Worm (Caenorhabditis elegans) whole organism, L1 larva: ENCODE results near the gene pat-6.

Experiments
- C16A3.4 ChIP-seq: fragments of 150-350 bp; optimal IDR thresholded peaks from 2 replicates; lab custom pipeline; 2014; ENCODE audit warnings: missing biosample characterization, missing genetic modification characterization
- aha-1 ChIP-seq: fragments of 150-350 bp; optimal IDR thresholded peaks from 2 replicates; lab custom pipeline; 2014; ENCODE audit warnings: missing biosample characterization, missing genetic modification characterization
- aly-2 ChIP-seq: fragments of 150-350 bp; optimal IDR thresholded peaks from 2 replicates; lab custom pipeline; 2014; ENCODE audit warnings: missing biosample characterization, missing genetic modification characterization
- blmp-1 ChIP-seq: fragments of 150-350 bp; optimal IDR thresholded peaks from 2 replicates; lab custom pipeline; 2014; ENCODE audit warnings: missing biosample characterization, missing genetic modification characterization
- ceh-82 ChIP-seq, 3 experiments: fragments of 150-350 bp in 1 of 3; sonication (generic microtip) in 2 of 3; optimal IDR thresholded peaks; 2 replicates each; lab custom pipeline; 2014 to 2017; ENCODE audit warnings: missing biosample characterization in 3 of 3, missing genetic modification characterization in 3 of 3
- ceh-90 ChIP-seq: sonication (generic microtip); optimal IDR thresholded peaks from 2 replicates; lab custom pipeline; 2016; ENCODE audit warnings: missing genetic modification characterization, missing compliant biosample characterization
- dpl-1 ChIP-seq, 3 experiments: fragments of 150-350 bp in 2 of 3; sonication (generic microtip) in 1 of 3; optimal IDR thresholded peaks; 2 replicates each; lab custom pipeline; 2014 to 2017; ENCODE audit warnings: missing biosample characterization in 3 of 3, missing genetic modification characterization in 3 of 3, missing genetic modification reagents in 3 of 3
- dsc-1 ChIP-seq: sonication (generic microtip); optimal IDR thresholded peaks from 2 replicates; lab custom pipeline; 2016; ENCODE audit warnings: mild to moderate bottlenecking, missing genetic modification characterization, missing compliant biosample characterization
- efl-1 ChIP-seq, 4 experiments: fragments of 150-350 bp; optimal IDR thresholded peaks in 3 of 4; peaks in 1 of 4; 1 replicate in 1 of 4; 2 replicates in 3 of 4; lab custom pipeline; 2014; ENCODE audit warnings: missing biosample characterization in 2 of 4, missing genetic modification characterization in 2 of 4, missing genetic modification reagents in 2 of 4
- egl-13 ChIP-seq: sonication (generic microtip); optimal IDR thresholded peaks from 2 replicates; lab custom pipeline; 2016; ENCODE audit warnings: missing genotype, missing genetic modification reagents, missing genetic modification characterization, missing compliant biosample characterization
- egl-27 ChIP-seq, 2 experiments: fragments of 150-350 bp in 1 of 2; sonication (generic microtip); optimal IDR thresholded peaks; 3 replicates each; lab custom pipeline; 2017 to 2018; ENCODE audit warnings: missing biosample characterization in 2 of 2, missing genetic modification characterization in 2 of 2, missing genetic modification reagents in 2 of 2
- elt-3 ChIP-seq, 6 experiments: fragments of 150-350 bp in 1 of 6; sonication (generic microtip); optimal IDR thresholded peaks; 2 replicates each; lab custom pipeline; 2017 to 2018; ENCODE audit warnings: missing biosample characterization in 6 of 6, missing genetic modification characterization in 6 of 6, inconsistent platforms in 1 of 6
- fkh-8 ChIP-seq: sonication (generic microtip); optimal IDR thresholded peaks from 2 replicates; lab custom pipeline; 2016; ENCODE audit warnings: mild to moderate bottlenecking, missing genetic modification characterization, missing compliant biosample characterization
- fos-1 ChIP-seq: fragments of 150-350 bp; optimal IDR thresholded peaks from 2 replicates; lab custom pipeline; 2014; ENCODE audit warnings: missing biosample characterization, missing genetic modification characterization
- grh-1 ChIP-seq: fragments of 200-800 bp; sonication (Bioruptor generic); IDR thresholded peaks from 2 replicates; pipeline ENCODE4 v1.3.6; 2022; ENCODE audit warnings: missing genetic modification reagents, missing genetic modification characterization, missing compliant biosample characterization
- hlh-4 ChIP-seq: sonication (generic microtip); optimal IDR thresholded peaks from 2 replicates; lab custom pipeline; 2016; ENCODE audit warnings: mild to moderate bottlenecking, missing genetic modification characterization, missing compliant biosample characterization
- irx-1 ChIP-seq: sonication (generic microtip); optimal IDR thresholded peaks from 2 replicates; lab custom pipeline; 2016; ENCODE audit warnings: missing genetic modification characterization, missing compliant biosample characterization
- jun-1 ChIP-seq: fragments of 150-350 bp; optimal IDR thresholded peaks from 2 replicates; lab custom pipeline; 2014; ENCODE audit warnings: missing biosample characterization, missing genetic modification reagents, missing genetic modification characterization
- lin-14 ChIP-seq: fragments of 200-800 bp; sonication (Bioruptor generic); optimal IDR thresholded peaks from 2 replicates; lab custom pipeline; 2018; ENCODE audit warnings: mild to moderate bottlenecking, missing genetic modification characterization, moderate library complexity, missing compliant biosample characterization
- lir-3 ChIP-seq: sonication (generic microtip); optimal IDR thresholded peaks from 2 replicates; lab custom pipeline; 2016; ENCODE audit warnings: mild to moderate bottlenecking, missing genetic modification characterization, moderate library complexity, missing compliant biosample characterization; ENCODE audit not compliant: poor library complexity
- lsy-2 ChIP-seq, 2 experiments: fragments of 150-350 bp; optimal IDR thresholded peaks; 2 replicates each; lab custom pipeline; 2014; ENCODE audit warnings: missing biosample characterization in 2 of 2, missing genetic modification characterization in 2 of 2
- mef-2 ChIP-seq: fragments of 150-350 bp; optimal IDR thresholded peaks from 2 replicates; lab custom pipeline; 2014; ENCODE audit warnings: missing biosample characterization, missing genetic modification characterization
- nhr-12 ChIP-seq: sonication (generic microtip); optimal IDR thresholded peaks from 2 replicates; lab custom pipeline; 2017; ENCODE audit warnings: missing biosample characterization, missing genetic modification characterization
- nhr-20 ChIP-seq: sonication (generic microtip); optimal IDR thresholded peaks from 2 replicates; lab custom pipeline; 2016; ENCODE audit warnings: mild to moderate bottlenecking, missing genetic modification characterization, missing compliant biosample characterization
- nhr-47 ChIP-seq: sonication (generic microtip); optimal IDR thresholded peaks from 2 replicates; lab custom pipeline; 2016; ENCODE audit warnings: mild to moderate bottlenecking, missing genetic modification characterization, moderate library complexity, missing compliant biosample characterization
- nhr-71 ChIP-seq: sonication (generic microtip); optimal IDR thresholded peaks from 2 replicates; lab custom pipeline; 2016; ENCODE audit warnings: mild to moderate bottlenecking, missing genetic modification characterization, moderate library complexity, missing compliant biosample characterization
- nhr-77 ChIP-seq: fragments of 150-350 bp; optimal IDR thresholded peaks from 2 replicates; lab custom pipeline; 2014; ENCODE audit warnings: missing biosample characterization, missing genetic modification characterization
- nhr-85 ChIP-seq: sonication (generic microtip); peaks from one replicate; lab custom pipeline; 2016; ENCODE audit warnings: missing genetic modification characterization, inconsistent platforms, missing compliant biosample characterization
- nhr-90 ChIP-seq: sonication (generic microtip); optimal IDR thresholded peaks from 2 replicates; lab custom pipeline; 2016; ENCODE audit warnings: mild to moderate bottlenecking, missing genetic modification characterization, missing compliant biosample characterization; ENCODE audit not compliant: poor library complexity
- pag-3 ChIP-seq: sonication (generic microtip); optimal IDR thresholded peaks from 2 replicates; lab custom pipeline; 2017; ENCODE audit warnings: missing genetic modification characterization, mild to moderate bottlenecking, missing compliant biosample characterization, antibody characterized with exemption, borderline replicate concordance; ENCODE audit not compliant: insufficient read depth
- pax-3 ChIP-seq: fragments of 200-800 bp; sonication (Bioruptor generic); optimal IDR thresholded peaks from 2 replicates; lab custom pipeline; 2018; ENCODE audit warnings: mild to moderate bottlenecking, missing genetic modification characterization, moderate library complexity, missing compliant biosample characterization
- rnt-1 ChIP-seq: sonication (generic microtip); optimal IDR thresholded peaks from 2 replicates; lab custom pipeline; 2016; ENCODE audit warnings: mild to moderate bottlenecking, missing genetic modification characterization, moderate library complexity, missing compliant biosample characterization
- tlp-1 ChIP-seq: fragments of 150-350 bp; optimal IDR thresholded peaks from 2 replicates; lab custom pipeline; 2014; ENCODE audit warnings: missing biosample characterization, missing genetic modification characterization
- unc-130 ChIP-seq: fragments of 150-350 bp; optimal IDR thresholded peaks from 2 replicates; lab custom pipeline; 2017; ENCODE audit warnings: missing biosample characterization, missing genetic modification characterization, inconsistent platforms
- unc-86 ChIP-seq: sonication (generic microtip); optimal IDR thresholded peaks from 2 replicates; lab custom pipeline; 2016; ENCODE audit warnings: missing genetic modification characterization, missing compliant biosample characterization
- vab-15 ChIP-seq: sonication (generic microtip); optimal IDR thresholded peaks from 2 replicates; lab custom pipeline; 2017; ENCODE audit warnings: missing genotype, mild to moderate bottlenecking, missing genetic modification characterization, missing compliant biosample characterization
- xbp-1 ChIP-seq: sonication (generic microtip); optimal IDR thresholded peaks from 2 replicates; lab custom pipeline; 2016; ENCODE audit warnings: missing genetic modification characterization, missing compliant biosample characterization
- zip-4 ChIP-seq: fragments of 200-800 bp; sonication (Bioruptor generic); optimal IDR thresholded peaks from 2 replicates; lab custom pipeline; 2018; ENCODE audit warnings: mild to moderate bottlenecking, missing genetic modification characterization, moderate library complexity, missing compliant biosample characterization
- ztf-4 ChIP-seq: fragments of 150-350 bp; optimal IDR thresholded peaks from 2 replicates; lab custom pipeline; 2014; ENCODE audit warnings: missing biosample characterization, missing genetic modification characterization

Gene pat-6

ce11 chrIV:306572-306971 lies 42.5 kb upstream of the pat-6 start (continued):
- TF ChIP-seq pag-3 (tag; lab: Kevin White, UChicago) (no peak), aha-1 (tag; lab: Kevin White, UChicago) (no peak), egl-27 (tag; optimal IDR thresholded peaks at IDR 0.05; lab: Kevin White, UChicago) (no peak), irx-1 (tag; lab: Kevin White, UChicago) (no peak), ztf-4 (no peak), C16A3.4 (tag; lab: Kevin White, UChicago) (no peak), lsy-2 (tag; optimal IDR thresholded peaks at IDR 0.05; lab: Kevin White, UChicago) (peak in 1 of 2 experiments; percentile 23), ceh-82 (tag; optimal IDR thresholded peaks at IDR 0.05; lab: Kevin White, UChicago) (peak in 1 of 3 experiments; percentile 37), aly-2 (tag; lab: Kevin White, UChicago) (no peak), unc-86 (tag; lab: Kevin White, UChicago) (no peak), hlh-4 (tag; lab: Kevin White, UChicago) (no peak)

- TF ChIP-seq nhr-71 (tag; lab: Kevin White, UChicago), result no peak
- TF ChIP-seq pag-3 (tag; lab: Kevin White, UChicago), result no peak
- no peak for TF ChIP-seq nhr-12 (tag; lab: Kevin White, UChicago)
- no peak for TF ChIP-seq fkh-8 (tag; lab: Kevin White, UChicago)
- no peak for TF ChIP-seq dpl-1 (GFP tag; optimal IDR thresholded peaks at IDR 0.05; lab: Kevin White, UChicago)
- no peak for TF ChIP-seq mef-2 (tag; lab: Kevin White, UChicago)
These were observed 41.1 kb upstream of the pat-6 start for ce11 chrIV:305101-305500.

DNA sequence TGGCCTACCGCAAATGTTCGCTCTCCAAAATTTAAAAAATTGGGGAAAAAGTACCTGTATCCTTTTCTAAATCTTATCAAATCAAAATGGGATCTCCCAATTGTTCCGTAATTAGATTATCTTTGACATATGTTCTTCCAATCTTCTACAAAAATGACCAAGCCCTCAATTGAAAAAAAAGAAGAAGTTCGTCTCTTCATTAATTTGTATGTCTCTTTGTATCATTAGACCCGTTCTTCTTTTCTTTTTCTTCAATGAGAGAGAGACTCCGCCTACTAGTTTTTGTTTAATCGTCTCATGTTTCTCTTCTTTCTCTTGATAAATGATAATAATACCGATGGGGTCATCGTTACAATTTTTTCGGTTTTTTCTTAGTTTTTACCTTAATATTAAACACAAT lies 39.2 kb upstream of the pat-6 start:
- TF ChIP-seq blmp-1 (peak; percentile 53), jun-1 (tag; lab: Kevin White, UChicago) (no peak), vab-15 (tag; lab: Kevin White, UChicago) (no peak), lsy-2 (tag; optimal IDR thresholded peaks at IDR 0.05; lab: Kevin White, UChicago) (no peak), egl-27 (tag; optimal IDR thresholded peaks at IDR 0.05; lab: Kevin White, UChicago) (no peak), elt-3 (tag; optimal IDR thresholded peaks at IDR 0.05; lab: Kevin White, UChicago) (peak in 2 of 6 experiments; percentile 0 to 55), lin-14 (GFP tag; lab: Kevin White, UChicago) (peak; percentile 27)

DNA sequence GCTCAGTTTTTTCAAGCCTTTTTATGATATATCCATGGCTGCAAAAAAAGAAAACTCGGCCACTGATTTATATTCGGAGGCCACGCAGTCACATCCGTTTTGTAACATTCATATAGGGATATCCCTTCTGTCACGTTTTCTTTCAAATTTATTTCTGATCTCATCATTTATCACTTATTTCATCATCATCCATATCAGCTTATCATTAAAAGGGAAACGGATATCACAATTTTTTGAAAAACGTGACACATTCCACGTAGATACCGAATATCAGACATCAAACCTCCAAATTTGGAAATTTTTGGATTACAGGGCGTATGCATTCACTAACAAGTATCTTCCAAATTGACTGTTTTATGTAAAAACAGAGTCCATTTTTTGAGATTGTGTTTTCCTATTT lies 38.7 kb upstream of the pat-6 start:
- TF ChIP-seq egl-13 (tag; lab: Kevin White, UChicago), result peak; percentile 36
- peak; percentile 73 for TF ChIP-seq blmp-1
- no peak for TF ChIP-seq unc-130 (tag; lab: Kevin White, UChicago)
- TF ChIP-seq ceh-90 (tag; lab: Kevin White, UChicago), result no peak
- TF ChIP-seq lin-14 (GFP tag; lab: Kevin White, UChicago), result peak; percentile 32
- 0 out of 2 replicates have a peak, but pooled peaks have one; percentile 24 for TF ChIP-seq grh-1 (GFP tag; lab: Robert Waterston, UW)
- peak; percentile 31 for TF ChIP-seq nhr-47 (tag; lab: Kevin White, UChicago)
- no peak for TF ChIP-seq xbp-1 (tag; lab: Kevin White, UChicago)
- no peak for TF ChIP-seq unc-86 (tag; lab: Kevin White, UChicago)
- TF ChIP-seq nhr-85 (tag; lab: Kevin White, UChicago), result peak; percentile 40
- TF ChIP-seq efl-1 (optimal IDR thresholded peaks at IDR 0.05; lab: Kevin White, UChicago), result no peak
- peak in 1 of 2 experiments; percentile 78 for TF ChIP-seq efl-1 (GFP tag; optimal IDR thresholded peaks at IDR 0.05 in 1 of 2; lab: Kevin White, UChicago)
- peak; percentile 9 for TF ChIP-seq nhr-20 (tag; lab: Kevin White, UChicago)
- TF ChIP-seq pax-3 (tag; lab: Kevin White, UChicago), result no peak
- peak in 3 of 6 experiments; percentile 44 to 83 (median 57) for TF ChIP-seq elt-3 (tag; optimal IDR thresholded peaks at IDR 0.05; lab: Kevin White, UChicago)
- peak; percentile 55 for TF ChIP-seq nhr-71 (tag; lab: Kevin White, UChicago)
- TF ChIP-seq, all 84 proteins: peak for 10

DNA sequence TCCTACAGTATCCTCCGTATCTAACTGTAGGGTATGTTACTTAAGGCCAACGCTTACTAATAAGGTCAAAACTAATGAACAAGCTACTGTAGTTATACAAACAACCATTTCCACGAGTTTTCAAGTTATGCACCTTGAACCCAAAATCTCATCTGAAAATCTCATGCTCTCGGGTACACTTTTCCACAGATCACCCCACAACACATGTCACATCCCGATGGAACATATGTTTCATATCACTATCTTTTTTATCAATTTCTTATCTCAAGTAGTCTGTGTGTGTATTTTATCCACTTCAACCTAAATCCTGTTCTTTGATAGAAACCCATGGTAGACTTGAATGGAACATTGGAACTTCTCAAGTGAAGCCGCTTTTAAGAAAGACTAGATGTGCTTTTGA lies 36.3 kb upstream of the pat-6 start:
- no peak for TF ChIP-seq zip-4 (GFP tag; lab: Kevin White, UChicago)
- TF ChIP-seq C16A3.4 (tag; lab: Kevin White, UChicago), result no peak
- no peak for TF ChIP-seq nhr-77 (tag; lab: Kevin White, UChicago)
- no peak for TF ChIP-seq lir-3 (tag; lab: Kevin White, UChicago)
- no peak for TF ChIP-seq rnt-1 (tag; lab: Kevin White, UChicago)
- TF ChIP-seq nhr-12 (tag; lab: Kevin White, UChicago), result no peak
- TF ChIP-seq aly-2 (tag; lab: Kevin White, UChicago), result no peak
- TF ChIP-seq unc-130 (tag; lab: Kevin White, UChicago), result no peak
- no peak for TF ChIP-seq dsc-1 (tag; lab: Kevin White, UChicago)
- TF ChIP-seq fos-1, result no peak
- no peak for TF ChIP-seq nhr-90
- no peak for TF ChIP-seq vab-15 (tag; lab: Kevin White, UChicago)
- no peak for TF ChIP-seq tlp-1 (tag; lab: Kevin White, UChicago)
- no peak for TF ChIP-seq elt-3 (tag; optimal IDR thresholded peaks at IDR 0.05; lab: Kevin White, UChicago)
